Worm (Caenorhabditis elegans) whole organism, young adult: ENCODE data around the gene ZK616.1.

Source experiments
- B0336.3 ChIP-seq: fragments of 200-800 bp; sonication (Bioruptor generic); IDR thresholded peaks from 2 replicates; pipeline ENCODE4 v1.3.6; 2022; ENCODE audit warnings: missing genetic modification characterization, missing compliant biosample characterization
- C17E4.6 ChIP-seq: fragments of 200-800 bp; sonication (Bioruptor generic); IDR thresholded peaks from 2 replicates; pipeline ENCODE4 v1.3.6; 2022; ENCODE audit warnings: missing genetic modification reagents, missing genetic modification characterization, missing compliant biosample characterization
- F49E8.2 ChIP-seq: sonication (generic microtip); optimal IDR thresholded peaks from 3 replicates; lab custom pipeline; 2017; ENCODE audit warnings: missing genetic modification characterization, mild to moderate bottlenecking, missing compliant biosample characterization, antibody characterized with exemption, moderate library complexity; ENCODE audit not compliant: insufficient read depth
- F52B5.7 ChIP-seq: sonication (generic microtip); optimal IDR thresholded peaks from 2 replicates; lab custom pipeline; 2016; ENCODE audit warnings: mild to moderate bottlenecking, missing genetic modification characterization, missing compliant biosample characterization
- F57C9.4 ChIP-seq: sonication (generic microtip); optimal IDR thresholded peaks from 2 replicates; lab custom pipeline; 2017; ENCODE audit warnings: mild to moderate bottlenecking, missing genetic modification characterization, missing compliant biosample characterization
- K12H6.12 ChIP-seq: fragments of 200-800 bp; sonication (Bioruptor generic); optimal IDR thresholded peaks from 2 replicates; lab custom pipeline; 2018; ENCODE audit warnings: mild to moderate bottlenecking, missing genetic modification characterization, missing compliant biosample characterization
- T07F8.4 ChIP-seq: sonication (generic microtip); optimal IDR thresholded peaks from 2 replicates; lab custom pipeline; 2016; ENCODE audit warnings: mild to moderate bottlenecking, missing genetic modification characterization, moderate library complexity, missing compliant biosample characterization
- Y53G8AR.9 ChIP-seq: fragments of 200-800 bp; sonication (Bioruptor generic); conservative IDR thresholded peaks from 2 replicates; pipeline ENCODE4 v1.3.6; 2022; ENCODE audit warnings: missing genetic modification reagents, missing genetic modification characterization, missing compliant biosample characterization
- ZK185.1 ChIP-seq: sonication (generic microtip); optimal IDR thresholded peaks from 2 replicates; lab custom pipeline; 2016; ENCODE audit warnings: mild to moderate bottlenecking, missing genetic modification characterization, missing compliant biosample characterization; ENCODE audit not compliant: poor library complexity, severe bottlenecking
- akir-1 ChIP-seq: fragments of 200-800 bp; sonication (Bioruptor generic); optimal IDR thresholded peaks from 2 replicates; lab custom pipeline; 2018; ENCODE audit warnings: mild to moderate bottlenecking, missing genetic modification characterization, moderate library complexity, missing compliant biosample characterization
- ama-1 ChIP-seq, 3 experiments: fragments of 150-350 bp in 1 of 3; sonication (generic microtip) in 2 of 3; optimal IDR thresholded peaks; 2 replicates each; lab custom pipeline; 2014 to 2018; ENCODE audit warnings: missing biosample characterization in 2 of 3, missing genetic modification characterization in 2 of 3, missing genetic modification reagents in 2 of 3
- atf-7 ChIP-seq: sonication (generic microtip); optimal IDR thresholded peaks from 2 replicates; lab custom pipeline; 2017; ENCODE audit warnings: mild to moderate bottlenecking, missing genetic modification characterization, missing compliant biosample characterization
- athp-1 ChIP-seq: sonication (generic microtip); optimal IDR thresholded peaks from 2 replicates; lab custom pipeline; 2017; ENCODE audit warnings: mild to moderate bottlenecking, missing genetic modification characterization, missing compliant biosample characterization
- attf-3 ChIP-seq: fragments of 200-800 bp; sonication (Bioruptor generic); conservative IDR thresholded peaks from 2 replicates; pipeline ENCODE4 v1.3.6; 2022; ENCODE audit warnings: missing genetic modification reagents, missing genetic modification characterization, missing compliant biosample characterization
- attf-5 ChIP-seq: fragments of 200-800 bp; sonication (Bioruptor generic); optimal IDR thresholded peaks from 2 replicates; lab custom pipeline; 2018; ENCODE audit warnings: mild to moderate bottlenecking, missing genetic modification characterization, missing compliant biosample characterization
- bed-2 ChIP-seq: fragments of 200-800 bp; sonication (Bioruptor generic); IDR thresholded peaks from 2 replicates; pipeline ENCODE4 v1.3.6; 2022; ENCODE audit warnings: missing genetic modification reagents, missing genetic modification characterization, missing compliant biosample characterization
- ceh-58 ChIP-seq: fragments of 200-800 bp; sonication (Bioruptor generic); IDR thresholded peaks from 2 replicates; pipeline ENCODE4 v1.3.6; 2022; ENCODE audit warnings: missing genetic modification characterization, missing compliant biosample characterization
- ceh-91 ChIP-seq: fragments of 200-800 bp; sonication (Bioruptor generic); IDR thresholded peaks from 2 replicates; pipeline ENCODE4 v1.3.6; 2022; ENCODE audit warnings: missing genetic modification reagents, missing genetic modification characterization, missing compliant biosample characterization
- dox-1 ChIP-seq: fragments of 200-800 bp; sonication (Bioruptor generic); IDR thresholded peaks from 2 replicates; pipeline ENCODE4 v1.3.6; 2022; ENCODE audit warnings: missing genetic modification reagents, missing genetic modification characterization, missing compliant biosample characterization
- ekl-4 ChIP-seq: fragments of 200-800 bp; sonication (Bioruptor generic); IDR thresholded peaks from 2 replicates; pipeline ENCODE4 v1.3.6; 2022; ENCODE audit warnings: missing genetic modification reagents, missing genetic modification characterization, missing compliant biosample characterization
- ets-4 ChIP-seq: fragments of 200-800 bp; sonication (Bioruptor generic); optimal IDR thresholded peaks from 2 replicates; lab custom pipeline; 2018; ENCODE audit warnings: mild to moderate bottlenecking, missing genetic modification characterization, missing compliant biosample characterization
- gei-17 ChIP-seq: fragments of 200-800 bp; sonication (Bioruptor generic); optimal IDR thresholded peaks from 2 replicates; lab custom pipeline; 2018; ENCODE audit warnings: mild to moderate bottlenecking, missing genetic modification characterization, missing compliant biosample characterization
- hlh-26 ChIP-seq: fragments of 200-800 bp; sonication (Bioruptor generic); conservative IDR thresholded peaks from 2 replicates; pipeline ENCODE4 v1.3.6; 2022; ENCODE audit warnings: missing genetic modification reagents, missing genetic modification characterization, missing compliant biosample characterization
- hmg-1.2 ChIP-seq: fragments of 200-800 bp; sonication (Bioruptor generic); IDR thresholded peaks from 2 replicates; pipeline ENCODE4 v1.3.6; 2022; ENCODE audit warnings: missing genetic modification reagents, missing genetic modification characterization, missing compliant biosample characterization
- hrde-1 ChIP-seq: sonication (generic microtip); optimal IDR thresholded peaks from 2 replicates; lab custom pipeline; 2016; ENCODE audit warnings: missing genetic modification characterization, mild to moderate bottlenecking, missing compliant biosample characterization, moderate library complexity, missing genotype, missing genetic modification reagents, borderline replicate concordance
- let-526 ChIP-seq: fragments of 200-800 bp; sonication (Bioruptor generic); IDR thresholded peaks from 2 replicates; pipeline ENCODE4 v1.3.6; 2022; ENCODE audit warnings: missing genetic modification reagents, missing genetic modification characterization, missing compliant biosample characterization
- lsl-1 ChIP-seq: fragments of 200-800 bp; sonication (Bioruptor generic); optimal IDR thresholded peaks from 2 replicates; lab custom pipeline; 2018; ENCODE audit warnings: mild to moderate bottlenecking, missing genetic modification characterization, moderate library complexity, missing compliant biosample characterization
- lsy-27 ChIP-seq: sonication (generic microtip); optimal IDR thresholded peaks from 2 replicates; lab custom pipeline; 2017; ENCODE audit warnings: missing genetic modification characterization, mild to moderate bottlenecking, missing compliant biosample characterization, antibody characterized with exemption, missing genotype, borderline replicate concordance; ENCODE audit not compliant: insufficient read depth
- madf-10 ChIP-seq: sonication (generic microtip); optimal IDR thresholded peaks from 2 replicates; lab custom pipeline; 2016; ENCODE audit warnings: mild to moderate bottlenecking, missing genetic modification characterization, missing compliant biosample characterization
- madf-3 ChIP-seq: fragments of 200-800 bp; sonication (Bioruptor generic); IDR thresholded peaks from 2 replicates; pipeline ENCODE4 v1.3.6; 2022; ENCODE audit warnings: missing genetic modification reagents, missing genetic modification characterization, missing compliant biosample characterization
- madf-6 ChIP-seq: fragments of 200-800 bp; sonication (Bioruptor generic); IDR thresholded peaks from 2 replicates; pipeline ENCODE4 v1.3.6; 2022; ENCODE audit warnings: missing genetic modification reagents, missing genetic modification characterization, missing compliant biosample characterization
- mel-28 ChIP-seq: sonication (generic microtip); optimal IDR thresholded peaks from 2 replicates; lab custom pipeline; 2016; ENCODE audit warnings: borderline replicate concordance, mild to moderate bottlenecking, missing genetic modification characterization, missing compliant biosample characterization
- mes-4 ChIP-seq: sonication (generic microtip); optimal IDR thresholded peaks from 2 replicates; lab custom pipeline; 2016; ENCODE audit warnings: missing genotype, missing genetic modification characterization, missing compliant biosample characterization
- nfya-2 ChIP-seq: fragments of 200-800 bp; sonication (Bioruptor generic); IDR thresholded peaks from 2 replicates; pipeline ENCODE4 v1.3.6; 2022; ENCODE audit warnings: missing genetic modification reagents, missing genetic modification characterization, missing compliant biosample characterization
- nfyb-1 ChIP-seq: fragments of 200-800 bp; sonication (Bioruptor generic); IDR thresholded peaks from 2 replicates; pipeline ENCODE4 v1.3.6; 2022; ENCODE audit warnings: missing genetic modification reagents, missing genetic modification characterization, missing compliant biosample characterization
- nhr-179 ChIP-seq: sonication (generic microtip); optimal IDR thresholded peaks from 2 replicates; lab custom pipeline; 2016; ENCODE audit warnings: mild to moderate bottlenecking, missing genetic modification characterization, missing compliant biosample characterization
- nhr-80 ChIP-seq: sonication (generic microtip); optimal IDR thresholded peaks from 2 replicates; lab custom pipeline; 2016; ENCODE audit warnings: missing genetic modification characterization, missing compliant biosample characterization
- nhr-90 ChIP-seq: sonication (generic microtip); optimal IDR thresholded peaks from 2 replicates; lab custom pipeline; 2016; ENCODE audit warnings: missing genotype, mild to moderate bottlenecking, missing genetic modification characterization, missing compliant biosample characterization
- pbrm-1 ChIP-seq: fragments of 200-800 bp; sonication (Bioruptor generic); IDR thresholded peaks from 2 replicates; pipeline ENCODE4 v1.3.6; 2022; ENCODE audit warnings: missing genetic modification reagents, missing genetic modification characterization, missing compliant biosample characterization
- sdz-38 ChIP-seq: sonication (generic microtip); optimal IDR thresholded peaks from 2 replicates; lab custom pipeline; 2016; ENCODE audit warnings: missing genotype, missing genetic modification characterization, missing compliant biosample characterization
- snpc-1.3 ChIP-seq: sonication (generic microtip); optimal IDR thresholded peaks from 2 replicates; lab custom pipeline; 2017; ENCODE audit warnings: missing genetic modification characterization, mild to moderate bottlenecking, missing compliant biosample characterization, antibody characterized with exemption, moderate library complexity, missing genotype, missing genetic modification reagents; ENCODE audit not compliant: insufficient read depth
- somi-1 ChIP-seq: fragments of 200-800 bp; sonication (Bioruptor generic); optimal IDR thresholded peaks from 2 replicates; lab custom pipeline; 2018; ENCODE audit warnings: mild to moderate bottlenecking, missing genetic modification characterization, missing compliant biosample characterization
- sptf-2 ChIP-seq: fragments of 200-800 bp; sonication (Bioruptor generic); optimal IDR thresholded peaks from 2 replicates; lab custom pipeline; 2018; ENCODE audit warnings: mild to moderate bottlenecking, missing genetic modification characterization, missing compliant biosample characterization
- tbx-9 ChIP-seq: sonication (generic microtip); optimal IDR thresholded peaks from 2 replicates; lab custom pipeline; 2016; ENCODE audit warnings: borderline replicate concordance, missing genetic modification characterization, inconsistent platforms, missing compliant biosample characterization
- unc-130 ChIP-seq: sonication (generic microtip); optimal IDR thresholded peaks from 2 replicates; lab custom pipeline; 2016; ENCODE audit warnings: missing genetic modification reagents, missing genetic modification characterization, missing compliant biosample characterization
- unc-62 ChIP-seq: fragments of 150-350 bp; optimal IDR thresholded peaks from 2 replicates; lab custom pipeline; 2014; ENCODE audit warnings: missing biosample characterization, missing genetic modification reagents, missing genetic modification characterization
- ztf-22 ChIP-seq: fragments of 200-800 bp; sonication (Bioruptor generic); optimal IDR thresholded peaks from 2 replicates; lab custom pipeline; 2018; ENCODE audit warnings: mild to moderate bottlenecking, missing genetic modification characterization, moderate library complexity, missing compliant biosample characterization
- ztf-6 ChIP-seq: fragments of 200-800 bp; sonication (Bioruptor generic); IDR thresholded peaks from 2 replicates; pipeline ENCODE4 v1.3.6; 2022; ENCODE audit warnings: missing genetic modification reagents, missing genetic modification characterization, missing compliant biosample characterization

The ZK616.1 gene

DNA sequence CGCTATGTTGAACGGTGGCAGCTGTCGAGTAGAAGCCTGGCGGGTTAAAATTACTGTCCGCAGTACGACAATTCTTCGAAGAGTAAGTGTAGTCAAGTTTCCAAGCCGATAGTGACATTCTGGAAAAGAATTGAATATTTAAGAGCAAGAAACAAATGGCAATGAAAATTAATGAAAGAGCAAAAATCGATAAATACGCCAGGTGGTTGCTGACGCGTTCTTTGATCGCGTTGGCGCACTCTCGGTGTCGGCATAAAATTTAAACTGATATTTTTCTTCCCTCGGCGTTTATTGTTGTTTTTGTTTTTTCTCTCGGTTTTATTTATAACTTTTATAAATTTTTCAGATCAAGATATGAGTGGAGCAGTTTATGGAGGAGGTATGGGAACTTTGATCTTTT, 6.0 kb upstream of the ZK616.1 start, which contains the start of the genes perm-3 and swsn-6 (continued):
- TF ChIP-seq athp-1 (tag; lab: Kevin White, UChicago) (no peak), F52B5.7 (tag; lab: Kevin White, UChicago) (no peak), lsl-1 (GFP tag; lab: Kevin White, UChicago) (peak; percentile 41), F49E8.2 (no peak), bed-2 (GFP tag; lab: Robert Waterston, UW) (no peak), C17E4.6 (GFP tag; lab: Robert Waterston, UW) (no peak), K12H6.12 (tag; lab: Kevin White, UChicago) (no peak), nhr-80 (tag; lab: Kevin White, UChicago) (peak; percentile 54), snpc-1.3 (tag; lab: Kevin White, UChicago) (peak; percentile 18), pbrm-1 (GFP tag; lab: Robert Waterston, UW) (peak; percentile 83), ets-4 (no peak), ztf-6 (GFP tag; lab: Robert Waterston, UW) (no peak), attf-3 (GFP tag; lab: Robert Waterston, UW) (no peak), nfyb-1 (GFP tag; lab: Robert Waterston, UW) (no peak), ZK185.1 (peak; percentile 44), attf-5 (GFP tag; lab: Kevin White, UChicago) (peak; percentile 73), ceh-58 (GFP tag; lab: Robert Waterston, UW) (no peak), ceh-91 (GFP tag; lab: Robert Waterston, UW) (no peak; the same call in 1 of the 2 replicates), ekl-4 (GFP tag; lab: Robert Waterston, UW) (peak; percentile 83), ama-1 (optimal IDR thresholded peaks at IDR 0.05; lab: Kevin White, UChicago) (no peak), ama-1 (GFP tag; optimal IDR thresholded peaks at IDR 0.05; lab: Kevin White, UChicago) (no peak), dox-1 (GFP tag; lab: Robert Waterston, UW) (peak; percentile 83), let-526 (GFP tag; lab: Robert Waterston, UW) (no peak), Y53G8AR.9 (GFP tag; lab: Robert Waterston, UW) (peak; percentile 80; the same call in 1 of the 2 replicates), akir-1 (GFP tag; lab: Kevin White, UChicago) (no peak), gei-17 (GFP tag; lab: Kevin White, UChicago) (peak; percentile 16), hlh-26 (GFP tag; lab: Robert Waterston, UW) (no peak), madf-6 (GFP tag; lab: Robert Waterston, UW) (peak; percentile 70; the same call in 1 of the 2 replicates), unc-62 (GFP tag; lab: Kevin White, UChicago) (no peak), unc-130 (GFP tag; lab: Kevin White, UChicago) (peak; percentile 14), T07F8.4 (tag; lab: Kevin White, UChicago) (no peak), mes-4 (no peak), madf-3 (GFP tag; lab: Robert Waterston, UW) (peak; percentile 64; the same call in 1 of the 2 replicates), atf-7 (tag; lab: Kevin White, UChicago) (no peak), madf-10 (tag; lab: Kevin White, UChicago) (no peak), nhr-90 (tag; lab: Kevin White, UChicago) (no peak), sdz-38 (tag; lab: Kevin White, UChicago) (no peak), B0336.3 (peak; percentile 61), hrde-1 (no peak), ztf-22 (GFP tag; lab: Kevin White, UChicago) (no peak), somi-1 (GFP tag; lab: Kevin White, UChicago) (no peak), tbx-9 (no peak), nhr-179 (tag; lab: Kevin White, UChicago) (no peak), nfya-2 (GFP tag; lab: Robert Waterston, UW) (no peak), F57C9.4 (tag; lab: Kevin White, UChicago) (no peak), sptf-2 (GFP tag; lab: Kevin White, UChicago) (no peak), lsy-27 (tag; lab: Kevin White, UChicago) (no peak), mel-28 (tag; lab: Kevin White, UChicago) (no peak), hmg-1.2 (GFP tag; lab: Robert Waterston, UW) (peak; percentile 40; the same call in 1 of the 2 replicates)
